Fruit fly (Drosophila melanogaster) S2 (cell line): ENCODE data around the gene CG8673.

ENCODE experiments used
- CG8478 ChIP-seq: fragments of >200 bp; optimal IDR thresholded peaks from 2 replicates; lab custom pipeline; 2018
- CTCF ChIP-seq, 2 experiments: fragments of >200 bp; optimal IDR thresholded peaks; 2 replicates each; lab custom pipeline; 2018

The CG8673 gene

dm6 chr2L:8091908-8092307 lies 32.2 kb upstream of the CG8673 start:
- TF ChIP-seq CTCF (optimal IDR thresholded peaks at IDR 0.05; lab: Kevin White, UChicago) (no peak), CG8478 (no peak)

- TF ChIP-seq CG8478 (no peak), CTCF (optimal IDR thresholded peaks at IDR 0.05; lab: Kevin White, UChicago) (no peak)
Observed at dm6 chr2L:8093182-8093941, 30.8 kb upstream of the CG8673 start.

- no peak for TF ChIP-seq CTCF (optimal IDR thresholded peaks at IDR 0.05; lab: Kevin White, UChicago)
- TF ChIP-seq CG8478 = no peak
Observed at dm6 chr2L:8094058-8094825, 29.9 kb upstream of the CG8673 start.

dm6 chr2L:8095176-8095575 lies 29.0 kb upstream of the CG8673 start:
- TF ChIP-seq CG8478 = no peak
- TF ChIP-seq CTCF (optimal IDR thresholded peaks at IDR 0.05; lab: Kevin White, UChicago) = no peak

- no peak for TF ChIP-seq CTCF (optimal IDR thresholded peaks at IDR 0.05; lab: Kevin White, UChicago)
- TF ChIP-seq CG8478 = no peak
Observed at dm6 chr2L:8097461-8097860, 26.7 kb upstream of the CG8673 start.

dm6 chr2L:8097964-8098945 lies 25.9 kb upstream of the CG8673 start:
- TF ChIP-seq CTCF (optimal IDR thresholded peaks at IDR 0.05; lab: Kevin White, UChicago) (peak in 1 of 2 experiments; percentile 3), CG8478 (no peak)

dm6 chr2L:8099050-8099449 lies 25.1 kb upstream of the CG8673 start:
- TF ChIP-seq CG8478 (no peak), CTCF (optimal IDR thresholded peaks at IDR 0.05; lab: Kevin White, UChicago) (no peak)

dm6 chr2L:8099615-8100375 lies 24.3 kb upstream of the CG8673 start:
- no peak for TF ChIP-seq CTCF (optimal IDR thresholded peaks at IDR 0.05; lab: Kevin White, UChicago)
- TF ChIP-seq CG8478 = no peak

- TF ChIP-seq CG8478 (no peak), CTCF (optimal IDR thresholded peaks at IDR 0.05; lab: Kevin White, UChicago) (no peak)
Observed at dm6 chr2L:8100489-8101352, 23.4 kb upstream of the CG8673 start.

- no peak for TF ChIP-seq CTCF (optimal IDR thresholded peaks at IDR 0.05; lab: Kevin White, UChicago)
Observed at dm6 chr2L:8103073-8103472, 21.1 kb upstream of the CG8673 start.

dm6 chr2L:8104094-8104493 lies 20.0 kb upstream of the CG8673 start:
- TF ChIP-seq CTCF (optimal IDR thresholded peaks at IDR 0.05; lab: Kevin White, UChicago) = no peak
- no peak for TF ChIP-seq CG8478

- TF ChIP-seq CTCF (optimal IDR thresholded peaks at IDR 0.05; lab: Kevin White, UChicago) (no peak), CG8478 (no peak)
Observed at dm6 chr2L:8104706-8105105, 19.4 kb upstream of the CG8673 start.

- TF ChIP-seq CTCF (optimal IDR thresholded peaks at IDR 0.05; lab: Kevin White, UChicago) = no peak
- TF ChIP-seq CG8478 = no peak
Observed at dm6 chr2L:8110549-8111438, 13.3 kb upstream of the CG8673 start.
